ENCODE assay signal across 2 fruit fly cellular contexts in genomic region chr3R:24226744-24227143, dm6.
TF ChIP-seq lines count a peak whose summit lies in the region.

Spps (minus strand) TSS chr3R:24226934.
CG13609 (plus strand) TSS chr3R:24227023.

TF ChIP-seq in whole organism, embryonic, 481 proteins besides CTCF, POLR2A, EP300 and RAD21 (continued from another document and continues in another):
- TF ChIP-seq slou (GFP tag; optimal IDR thresholded peaks at IDR 0.05; lab: Kevin White, UChicago), result no peak
- TF ChIP-seq D (optimal IDR thresholded peaks at IDR 0.05; lab: Kevin White, UChicago), result no peak
- no peak for TF ChIP-seq D (GFP tag; optimal IDR thresholded peaks at IDR 0.05; lab: Kevin White, UChicago)
- no peak for TF ChIP-seq Trl (optimal IDR thresholded peaks at IDR 0.05; lab: Kevin White, UChicago)
- no peak for TF ChIP-seq Trl (GFP tag; optimal IDR thresholded peaks at IDR 0.05; lab: Kevin White, UChicago)
- no peak for TF ChIP-seq Mrtf (GFP tag; IDR thresholded peaks at IDR 0.05; lab: Robert Waterston, UW)
- no peak for TF ChIP-seq eyg (GFP tag; optimal IDR thresholded peaks at IDR 0.05; lab: Kevin White, UChicago)
- TF ChIP-seq NC2α (GFP tag; optimal IDR thresholded peaks at IDR 0.05; lab: Kevin White, UChicago), result no peak
- TF ChIP-seq CG7839 (tag; optimal IDR thresholded peaks at IDR 0.05; lab: Kevin White, UChicago), result no peak
- no peak for TF ChIP-seq D19B (GFP tag; optimal IDR thresholded peaks at IDR 0.05; lab: Kevin White, UChicago)
- peak; percentile 61 for TF ChIP-seq CG15514 (GFP tag; optimal IDR thresholded peaks at IDR 0.05; lab: Kevin White, UChicago)
- TF ChIP-seq hb (GFP tag; IDR thresholded peaks at IDR 0.05; lab: Robert Waterston, UW; ENCODE audit: partially characterized antibody), result peak; percentile 95
- TF ChIP-seq CG12155 (GFP tag; optimal IDR thresholded peaks at IDR 0.05; lab: Kevin White, UChicago), result no peak
- no peak for TF ChIP-seq h (optimal IDR thresholded peaks at IDR 0.05; lab: Kevin White, UChicago)
- TF ChIP-seq kah (GFP tag; optimal IDR thresholded peaks at IDR 0.05; lab: Kevin White, UChicago), result no peak
- TF ChIP-seq CG3838 (GFP tag; optimal IDR thresholded peaks at IDR 0.05; lab: Kevin White, UChicago), result no peak
- TF ChIP-seq CG3281 (GFP tag; optimal IDR thresholded peaks at IDR 0.05; lab: Kevin White, UChicago), result peak; percentile 3
- no peak for TF ChIP-seq CG3163 (GFP tag; optimal IDR thresholded peaks at IDR 0.05; lab: Kevin White, UChicago)
- TF ChIP-seq tx (GFP tag; optimal IDR thresholded peaks at IDR 0.05; lab: Kevin White, UChicago), result no peak
- no peak for TF ChIP-seq Hmr (GFP tag; optimal IDR thresholded peaks at IDR 0.05; lab: Kevin White, UChicago)
- no peak for TF ChIP-seq Ravus (GFP tag; IDR thresholded peaks at IDR 0.05; lab: Robert Waterston, UW)
- TF ChIP-seq Sry-δ (GFP tag; optimal IDR thresholded peaks at IDR 0.05; lab: Kevin White, UChicago), result peak; percentile 91
- TF ChIP-seq CG11695 (GFP tag; IDR thresholded peaks at IDR 0.05; lab: Robert Waterston, UW), result no peak
- peak; percentile 9 for TF ChIP-seq Lhr (GFP tag; optimal IDR thresholded peaks at IDR 0.05; lab: Kevin White, UChicago)
- peak; percentile 94 for TF ChIP-seq nerfin-2 (GFP tag; IDR thresholded peaks at IDR 0.05; lab: Robert Waterston, UW; ENCODE audit: partially characterized antibody)
- no peak for TF ChIP-seq cato (GFP tag; optimal IDR thresholded peaks at IDR 0.05; lab: Kevin White, UChicago; ENCODE audit: borderline replicate concordance)
- no peak for TF ChIP-seq prd (optimal IDR thresholded peaks at IDR 0.05; lab: Kevin White, UChicago)
- no peak for TF ChIP-seq prd (GFP tag; IDR thresholded peaks at IDR 0.05; lab: Robert Waterston, UW)
- TF ChIP-seq fd102C (GFP tag; optimal IDR thresholded peaks at IDR 0.05; lab: Kevin White, UChicago), result no peak
- no peak for TF ChIP-seq CG15601 (tag; optimal IDR thresholded peaks at IDR 0.05; lab: Kevin White, UChicago)
- no peak for TF ChIP-seq CG2199 (GFP tag; IDR thresholded peaks at IDR 0.05; lab: Robert Waterston, UW)
- no peak for TF ChIP-seq Eip74EF (GFP tag; optimal IDR thresholded peaks at IDR 0.05; lab: Kevin White, UChicago)
- TF ChIP-seq cg (GFP tag; optimal IDR thresholded peaks at IDR 0.05; lab: Kevin White, UChicago), result no peak
- no peak for TF ChIP-seq ac (GFP tag; optimal IDR thresholded peaks at IDR 0.05; lab: Kevin White, UChicago)
- no peak for TF ChIP-seq en (GFP tag; optimal IDR thresholded peaks at IDR 0.05; lab: Kevin White, UChicago)
- TF ChIP-seq Tbp (GFP tag; optimal IDR thresholded peaks at IDR 0.05; lab: Kevin White, UChicago), result no peak
- TF ChIP-seq ci (GFP tag; IDR thresholded peaks at IDR 0.05; lab: Robert Waterston, UW), result no peak
- no peak for TF ChIP-seq usp (GFP tag; optimal IDR thresholded peaks at IDR 0.05; lab: Kevin White, UChicago)
- TF ChIP-seq CG12299 (tag; optimal IDR thresholded peaks at IDR 0.05; lab: Kevin White, UChicago), result no peak
- TF ChIP-seq Hr3 (GFP tag; optimal IDR thresholded peaks at IDR 0.05; lab: Kevin White, UChicago), result no peak
- peak; percentile 25 for TF ChIP-seq sug (tag; optimal IDR thresholded peaks at IDR 0.05; lab: Kevin White, UChicago)
- TF ChIP-seq TFAM (GFP tag; optimal IDR thresholded peaks at IDR 0.05; lab: Kevin White, UChicago), result no peak
- TF ChIP-seq crc (GFP tag; optimal IDR thresholded peaks at IDR 0.05; lab: Kevin White, UChicago), result no peak
- TF ChIP-seq Rfx (GFP tag; IDR thresholded peaks at IDR 0.05; lab: Robert Waterston, UW), result peak; percentile 66
- no peak for TF ChIP-seq CG12942 (GFP tag; optimal IDR thresholded peaks at IDR 0.05; lab: Kevin White, UChicago)
- no peak for TF ChIP-seq vfl (GFP tag; optimal IDR thresholded peaks at IDR 0.05; lab: Kevin White, UChicago)
- TF ChIP-seq Drgx (GFP tag; IDR thresholded peaks at IDR 0.05; lab: Robert Waterston, UW), result no peak
- no peak for TF ChIP-seq jing (GFP tag; optimal IDR thresholded peaks at IDR 0.05; lab: Kevin White, UChicago)
- no peak for TF ChIP-seq kni (GFP tag; optimal IDR thresholded peaks at IDR 0.05; lab: Kevin White, UChicago)
- TF ChIP-seq H2.0 (GFP tag; IDR thresholded peaks at IDR 0.05; lab: Robert Waterston, UW), result no peak
- TF ChIP-seq Poxn (GFP tag; IDR thresholded peaks at IDR 0.05; lab: Robert Waterston, UW), result no peak
- peak; percentile 99 for TF ChIP-seq CG2116 (GFP tag; optimal IDR thresholded peaks at IDR 0.05; lab: Kevin White, UChicago)
- no peak for TF ChIP-seq ap (GFP tag; IDR thresholded peaks at IDR 0.05; lab: Robert Waterston, UW)
- TF ChIP-seq CG11504 (tag; optimal IDR thresholded peaks at IDR 0.05; lab: Kevin White, UChicago), result no peak
- TF ChIP-seq Sry-β (GFP tag; optimal IDR thresholded peaks at IDR 0.05; lab: Kevin White, UChicago), result peak; percentile 0
- peak; percentile 19 for TF ChIP-seq zfh2 (GFP tag; optimal IDR thresholded peaks at IDR 0.05; lab: Kevin White, UChicago)
- TF ChIP-seq CG18476 (GFP tag; optimal IDR thresholded peaks at IDR 0.05; lab: Kevin White, UChicago), result no peak
- no peak for TF ChIP-seq CG10366 (GFP tag; IDR thresholded peaks at IDR 0.05; lab: Robert Waterston, UW)
- no peak for TF ChIP-seq luna (GFP tag; optimal IDR thresholded peaks at IDR 0.05; lab: Kevin White, UChicago)
- TF ChIP-seq ind (GFP tag; optimal IDR thresholded peaks at IDR 0.05; lab: Kevin White, UChicago), result no peak
- TF ChIP-seq HLHmδ (GFP tag; optimal IDR thresholded peaks at IDR 0.05; lab: Kevin White, UChicago), result peak; percentile 2
- no peak for TF ChIP-seq Chrac-16 (GFP tag; optimal IDR thresholded peaks at IDR 0.05; lab: Kevin White, UChicago)
- TF ChIP-seq CG9932 (GFP tag; IDR thresholded peaks at IDR 0.05; lab: Robert Waterston, UW), result peak; percentile 53; the same call in 1 of the 2 replicates
- no peak for TF ChIP-seq CG4328 (GFP tag; optimal IDR thresholded peaks at IDR 0.05; lab: Kevin White, UChicago)
- no peak for TF ChIP-seq Hey (tag; optimal IDR thresholded peaks at IDR 0.05; lab: Kevin White, UChicago)
- TF ChIP-seq chn (GFP tag; optimal IDR thresholded peaks at IDR 0.05; lab: Kevin White, UChicago), result no peak
- peak; percentile 87 for TF ChIP-seq Med (GFP tag; lab: Kevin White, UChicago)
- TF ChIP-seq CG34376 (GFP tag; optimal IDR thresholded peaks at IDR 0.05; lab: Kevin White, UChicago), result peak; percentile 14
- TF ChIP-seq ranshi (GFP tag; IDR thresholded peaks at IDR 0.05; lab: Robert Waterston, UW), result peak; percentile 28; the same call in 1 of the 2 replicates
- no peak for TF ChIP-seq CG11456 (GFP tag; IDR thresholded peaks at IDR 0.05; lab: Robert Waterston, UW)

TF ChIP-seq in whole organism, prepupa, 60 proteins besides CTCF, POLR2A, EP300 and RAD21 (continued from another document):
- TF ChIP-seq fkh (GFP tag; optimal IDR thresholded peaks at IDR 0.05; lab: Kevin White, UChicago) (peak; percentile 56), dac (GFP tag; optimal IDR thresholded peaks at IDR 0.05; lab: Kevin White, UChicago) (no peak), Sox14 (GFP tag; optimal IDR thresholded peaks at IDR 0.05; lab: Kevin White, UChicago) (peak; percentile 5), net (GFP tag; optimal IDR thresholded peaks at IDR 0.05; lab: Kevin White, UChicago) (no peak), svp (GFP tag; lab: Kevin White, UChicago) (no peak), OdsH (GFP tag; optimal IDR thresholded peaks at IDR 0.05; lab: Kevin White, UChicago) (no peak), CG6276 (GFP tag; optimal IDR thresholded peaks at IDR 0.05; lab: Kevin White, UChicago) (no peak), CG8119 (GFP tag; IDR thresholded peaks at IDR 0.05; lab: Robert Waterston, UW) (no peak; the same call in 2 of the 3 replicates), CG7368 (GFP tag; optimal IDR thresholded peaks at IDR 0.05; lab: Kevin White, UChicago) (no peak), CG6808 (GFP tag; optimal IDR thresholded peaks at IDR 0.05; lab: Kevin White, UChicago) (no peak), CG6163 (GFP tag; IDR thresholded peaks at IDR 0.05; lab: Robert Waterston, UW) (no peak), Eip93F (GFP tag; optimal IDR thresholded peaks at IDR 0.05; lab: Kevin White, UChicago) (no peak)
